Fruit fly (Drosophila melanogaster) whole organism, embryonic: ENCODE results near the gene CG32706.

Experiments
- Ada2b ChIP-seq: fragments of 200-800 bp; sonication (Bioruptor generic); IDR thresholded peaks from 2 replicates; pipeline ENCODE4 v1.3.6; 2022; ENCODE audit warnings: missing biosample characterization, missing genetic modification characterization
- CG11093 ChIP-seq: fragments of 200-800 bp; sonication (Bioruptor generic); IDR thresholded peaks from 3 replicates; pipeline ENCODE4 v1.3.6; 2022; ENCODE audit warnings: missing biosample characterization, missing genetic modification characterization
- CG12769 ChIP-seq: fragments of 200-800 bp; sonication (Bioruptor generic); optimal IDR thresholded peaks from 2 replicates; lab custom pipeline; 2019; ENCODE audit warnings: missing biosample characterization, mild to moderate bottlenecking, missing genetic modification characterization, moderate library complexity
- CG13287 ChIP-seq: fragments of 200-800 bp; sonication (Bioruptor generic); IDR thresholded peaks from 2 replicates; pipeline ENCODE4 v1.3.6; 2022; ENCODE audit warnings: missing biosample characterization, missing genetic modification characterization; ENCODE audit not compliant: partially characterized antibody
- CG13424 ChIP-seq: fragments of 200-800 bp; sonication (Bioruptor generic); optimal IDR thresholded peaks from 2 replicates; lab custom pipeline; 2019; ENCODE audit warnings: missing biosample characterization, mild to moderate bottlenecking, missing genetic modification characterization, moderate library complexity
- CG14014 ChIP-seq: fragments of 200-800 bp; sonication (Bioruptor generic); IDR thresholded peaks from 2 replicates; pipeline ENCODE4 v1.3.6; 2022; ENCODE audit warnings: missing biosample characterization, missing genetic modification characterization
- CG1792 ChIP-seq: fragments of 200-800 bp; sonication (Bioruptor generic); optimal IDR thresholded peaks from 2 replicates; lab custom pipeline; 2016; ENCODE audit warnings: missing biosample characterization, missing genetic modification characterization
- CG34376 ChIP-seq: fragments of 200-800 bp; sonication (Bioruptor generic); optimal IDR thresholded peaks from 2 replicates; lab custom pipeline; 2018; ENCODE audit warnings: missing biosample characterization, mild to moderate bottlenecking, missing genetic modification characterization
- CG4282 ChIP-seq: fragments of 200-800 bp; sonication (Bioruptor generic); optimal IDR thresholded peaks from 2 replicates; lab custom pipeline; 2016; ENCODE audit warnings: missing biosample characterization, missing genetic modification characterization
- CG6791 ChIP-seq: fragments of 200-800 bp; sonication (Bioruptor generic); IDR thresholded peaks from 3 replicates; pipeline ENCODE4 v1.3.6; 2022; ENCODE audit warnings: missing biosample characterization, missing genetic modification characterization; ENCODE audit not compliant: partially characterized antibody
- CG8281 ChIP-seq: fragments of 200-800 bp; sonication (Bioruptor generic); optimal IDR thresholded peaks from 2 replicates; lab custom pipeline; 2018; ENCODE audit warnings: missing biosample characterization, mild to moderate bottlenecking, missing genetic modification characterization, moderate library complexity
- CG8478 ChIP-seq: fragments of >200 bp; optimal IDR thresholded peaks from 2 replicates; lab custom pipeline; 2018
- CG8765 ChIP-seq: fragments of 200-800 bp; sonication (Bioruptor generic); IDR thresholded peaks from 2 replicates; pipeline ENCODE4 v1.3.6; 2022; ENCODE audit warnings: missing biosample characterization, missing genetic modification characterization
- CTCF ChIP-seq: fragments of 200-800 bp; sonication (Bioruptor generic); optimal IDR thresholded peaks from 2 replicates; lab custom pipeline; 2017; ENCODE audit warnings: missing biosample characterization, mild to moderate bottlenecking, missing genetic modification characterization, moderate library complexity
- D19A ChIP-seq: fragments of 200-800 bp; optimal IDR thresholded peaks from 3 replicates; lab custom pipeline; 2019; ENCODE audit warnings: missing biosample characterization, mild to moderate bottlenecking, missing genetic modification characterization, moderate library complexity
- Dek ChIP-seq: fragments of 200-800 bp; sonication (Bioruptor generic); optimal IDR thresholded peaks from 3 replicates; lab custom pipeline; 2019; ENCODE audit warnings: missing biosample characterization, mild to moderate bottlenecking, missing genetic modification characterization, moderate library complexity
- Dip3 ChIP-seq: fragments of 200-800 bp; sonication (Bioruptor generic); optimal IDR thresholded peaks from 3 replicates; lab custom pipeline; 2016; ENCODE audit warnings: missing biosample characterization, missing genetic modification characterization
- Dref ChIP-seq: fragments of 200-800 bp; sonication (Bioruptor generic); IDR thresholded peaks from 2 replicates; pipeline ENCODE4 v1.3.6; 2022; ENCODE audit warnings: missing biosample characterization, missing genetic modification characterization
- E2f2 ChIP-seq: fragments of 200-800 bp; sonication (Bioruptor generic); IDR thresholded peaks from 2 replicates; pipeline ENCODE4 v1.3.6; 2022; ENCODE audit warnings: missing biosample characterization, missing genetic modification characterization
- Fer1 ChIP-seq: fragments of 200-800 bp; sonication (Bioruptor generic); optimal IDR thresholded peaks from 2 replicates; lab custom pipeline; 2017; ENCODE audit warnings: missing biosample characterization, mild to moderate bottlenecking, missing genetic modification characterization
- Gug ChIP-seq: fragments of 200-800 bp; sonication (Bioruptor generic); IDR thresholded peaks from 4 replicates; pipeline ENCODE4 v1.3.6; 2022; ENCODE audit warnings: missing biosample characterization, missing genetic modification characterization
- H2.0 ChIP-seq: fragments of 200-800 bp; sonication (Bioruptor generic); IDR thresholded peaks from 2 replicates; pipeline ENCODE4 v1.3.6; 2022; ENCODE audit warnings: missing biosample characterization, missing genetic modification characterization
- HLHmδ ChIP-seq: fragments of 200-800 bp; sonication (Bioruptor generic); optimal IDR thresholded peaks from 2 replicates; lab custom pipeline; 2018; ENCODE audit warnings: missing biosample characterization, mild to moderate bottlenecking, missing genetic modification characterization, moderate library complexity
- Lpt ChIP-seq: fragments of >200 bp; optimal IDR thresholded peaks from 2 replicates; lab custom pipeline; 2018; ENCODE audit warnings: missing biosample characterization, missing genetic modification characterization
- MBD-R2 ChIP-seq: fragments of 200-800 bp; sonication (Bioruptor generic); IDR thresholded peaks from 2 replicates; pipeline ENCODE4 v1.3.6; 2022; ENCODE audit warnings: missing biosample characterization, missing genetic modification characterization
- Mes4 ChIP-seq: fragments of 200-800 bp; sonication (Bioruptor generic); optimal IDR thresholded peaks from 2 replicates; lab custom pipeline; 2016; ENCODE audit warnings: missing biosample characterization, missing genetic modification characterization
- NC2β ChIP-seq: fragments of 200-800 bp; sonication (Bioruptor generic); optimal IDR thresholded peaks from 2 replicates; lab custom pipeline; 2016; ENCODE audit warnings: missing biosample characterization, missing genetic modification characterization
- Nf-YA ChIP-seq: fragments of 200-800 bp; sonication (Bioruptor generic); IDR thresholded peaks from 2 replicates; pipeline ENCODE4 v1.3.6; 2022; ENCODE audit warnings: missing biosample characterization, missing genetic modification characterization
- Ssrp ChIP-seq: fragments of 200-800 bp; sonication (Bioruptor generic); optimal IDR thresholded peaks from 2 replicates; lab custom pipeline; 2018; ENCODE audit warnings: missing biosample characterization, mild to moderate bottlenecking, missing genetic modification characterization, moderate library complexity
- Tbp ChIP-seq: fragments of >200 bp; optimal IDR thresholded peaks from 2 replicates; lab custom pipeline; 2018; ENCODE audit warnings: missing biosample characterization, missing genetic modification characterization
- Vsx1 ChIP-seq: fragments of 200-800 bp; sonication (Bioruptor generic); optimal IDR thresholded peaks from 2 replicates; lab custom pipeline; 2017; ENCODE audit warnings: missing biosample characterization, mild to moderate bottlenecking, missing genetic modification characterization, missing genetic modification reagents
- ase ChIP-seq: fragments of 200-800 bp; sonication (Bioruptor generic); IDR thresholded peaks from 3 replicates; pipeline ENCODE4 v1.3.6; 2022; ENCODE audit warnings: missing biosample characterization, missing genetic modification characterization
- bbx ChIP-seq: fragments of 200-800 bp; sonication (Bioruptor generic); IDR thresholded peaks from 2 replicates; pipeline ENCODE4 v1.3.6; 2022; ENCODE audit warnings: missing biosample characterization, missing genetic modification characterization; ENCODE audit not compliant: partially characterized antibody
- cas ChIP-seq: fragments of 200-800 bp; sonication (Bioruptor generic); IDR thresholded peaks from 2 replicates; pipeline ENCODE4 v1.3.6; 2022; ENCODE audit warnings: missing biosample characterization, missing genetic modification characterization
- chinmo ChIP-seq: fragments of 200-800 bp; sonication (Bioruptor generic); IDR thresholded peaks from 4 replicates; pipeline ENCODE4 v1.3.6; 2022; ENCODE audit warnings: missing biosample characterization, missing genetic modification characterization; ENCODE audit not compliant: partially characterized antibody
- croc ChIP-seq: fragments of 200-800 bp; sonication (Bioruptor generic); conservative IDR thresholded peaks from 3 replicates; pipeline ENCODE4 v1.3.6; 2022; ENCODE audit warnings: missing biosample characterization, missing genetic modification characterization
- dpn ChIP-seq, 2 experiments: fragments of 200-800 bp; sonication (Bioruptor generic); optimal IDR thresholded peaks; 3 replicates each; lab custom pipeline; 2016; ENCODE audit warnings: missing biosample characterization in 2 of 2, missing genetic modification characterization in 2 of 2
- fd3F ChIP-seq: fragments of 200-800 bp; sonication (Bioruptor generic); optimal IDR thresholded peaks from 2 replicates; lab custom pipeline; 2018; ENCODE audit warnings: missing biosample characterization, mild to moderate bottlenecking, missing genetic modification characterization, moderate library complexity
- ftz-f1 ChIP-seq: fragments of 200-800 bp; sonication (Bioruptor generic); optimal IDR thresholded peaks from 2 replicates; lab custom pipeline; 2016; ENCODE audit warnings: missing biosample characterization, missing genetic modification characterization
- gce ChIP-seq: fragments of 200-800 bp; sonication (Bioruptor generic); IDR thresholded peaks from 3 replicates; pipeline ENCODE4 v1.3.6; 2022; ENCODE audit warnings: missing biosample characterization, missing genetic modification characterization
- grau ChIP-seq: fragments of 200-800 bp; optimal IDR thresholded peaks from 3 replicates; lab custom pipeline; 2019; ENCODE audit warnings: missing biosample characterization, mild to moderate bottlenecking, missing genetic modification characterization, moderate library complexity
- kah ChIP-seq: fragments of 200-800 bp; sonication (Bioruptor generic); optimal IDR thresholded peaks from 2 replicates; lab custom pipeline; 2018; ENCODE audit warnings: missing biosample characterization, mild to moderate bottlenecking, missing genetic modification characterization
- nerfin-2 ChIP-seq: fragments of 200-800 bp; sonication (Bioruptor generic); IDR thresholded peaks from 2 replicates; pipeline ENCODE4 v1.3.6; 2022; ENCODE audit warnings: missing biosample characterization, missing genetic modification characterization; ENCODE audit not compliant: partially characterized antibody
- pb ChIP-seq: fragments of 200-800 bp; sonication (Bioruptor generic); optimal IDR thresholded peaks from 3 replicates; lab custom pipeline; 2016; ENCODE audit warnings: missing biosample characterization, missing genetic modification characterization
- pita ChIP-seq: fragments of 200-800 bp; sonication (Bioruptor generic); optimal IDR thresholded peaks from 2 replicates; lab custom pipeline; 2017; ENCODE audit warnings: missing biosample characterization, mild to moderate bottlenecking, missing genetic modification characterization
- pros ChIP-seq: fragments of 200-800 bp; sonication (Bioruptor generic); optimal IDR thresholded peaks from 3 replicates; lab custom pipeline; 2019; ENCODE audit warnings: missing biosample characterization, mild to moderate bottlenecking, missing genetic modification characterization, moderate library complexity
- pum ChIP-seq: fragments of 200-800 bp; sonication (Bioruptor generic); optimal IDR thresholded peaks from 2 replicates; lab custom pipeline; 2016; ENCODE audit warnings: missing biosample characterization, missing genetic modification characterization
- sens-2 ChIP-seq: fragments of 200-800 bp; sonication (Bioruptor generic); IDR thresholded peaks from 2 replicates; pipeline ENCODE4 v1.3.6; 2022; ENCODE audit warnings: missing biosample characterization, missing genetic modification characterization
- trh ChIP-seq: fragments of 200-800 bp; sonication (Bioruptor generic); optimal IDR thresholded peaks from 2 replicates; lab custom pipeline; 2016; ENCODE audit warnings: missing biosample characterization, missing genetic modification characterization
- wek ChIP-seq: fragments of 200-800 bp; sonication (Bioruptor generic); optimal IDR thresholded peaks from 3 replicates; lab custom pipeline; 2018; ENCODE audit warnings: missing biosample characterization, mild to moderate bottlenecking, missing genetic modification characterization, moderate library complexity
- zfh2 ChIP-seq: fragments of 200-800 bp; sonication (Bioruptor generic); optimal IDR thresholded peaks from 2 replicates; lab custom pipeline; 2016; ENCODE audit warnings: missing biosample characterization, missing genetic modification characterization

Gene CG32706

DNA sequence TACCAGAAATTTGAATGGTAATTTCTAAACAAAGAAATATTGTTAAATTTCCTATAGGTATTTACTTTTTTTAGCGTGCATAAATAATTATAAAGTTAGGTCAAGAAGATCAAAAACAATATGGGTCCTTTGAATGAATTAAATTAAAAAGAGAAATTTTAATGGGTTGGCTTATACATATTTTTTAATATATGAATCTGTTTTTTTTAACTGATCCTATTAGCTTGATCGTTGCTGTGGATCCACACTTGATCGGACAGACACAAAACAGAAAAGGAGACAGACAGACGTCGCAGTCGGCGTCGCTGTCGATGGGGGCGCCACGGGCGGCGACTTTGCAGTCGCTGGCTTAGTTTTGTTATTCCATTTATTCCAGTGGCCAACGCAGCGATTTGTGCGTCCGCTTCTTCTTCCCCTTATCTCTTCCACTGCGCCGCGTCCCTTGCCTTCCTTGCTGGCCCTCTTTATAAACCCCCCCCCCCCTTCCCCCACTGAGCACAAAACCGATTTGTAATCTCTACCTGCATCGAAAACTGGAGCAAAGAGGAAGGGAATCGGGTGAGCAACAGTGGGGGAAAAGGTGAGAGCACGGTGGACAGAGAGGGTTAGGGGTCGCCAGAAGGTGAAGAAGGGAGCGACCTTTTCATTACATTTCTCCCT, 39.1 kb upstream of the CG32706 start (continued):
- peak; percentile 31 for TF ChIP-seq kah (GFP tag; lab: Kevin White, UChicago)
- no peak for TF ChIP-seq ase (GFP tag; lab: Robert Waterston, UW)
- TF ChIP-seq MBD-R2 (GFP tag; lab: Robert Waterston, UW) = no peak
- no peak for TF ChIP-seq CG13287 (GFP tag; lab: Robert Waterston, UW)
- no peak for TF ChIP-seq nerfin-2 (GFP tag; lab: Robert Waterston, UW)
- TF ChIP-seq Mes4 (GFP tag; lab: Kevin White, UChicago) = peak; percentile 28
- TF ChIP-seq grau (tag; lab: Kevin White, UChicago) = peak; percentile 79
- no peak for TF ChIP-seq fd3F
- no peak for TF ChIP-seq gce (GFP tag; lab: Robert Waterston, UW)
- no peak for TF ChIP-seq CG34376
- peak; percentile 50 for TF ChIP-seq Vsx1 (GFP tag; lab: Kevin White, UChicago)
- peak; percentile 36 for TF ChIP-seq Dek (tag; lab: Kevin White, UChicago)
- peak; percentile 33 for TF ChIP-seq CG12769 (tag; lab: Kevin White, UChicago)
- TF ChIP-seq chinmo (GFP tag; lab: Robert Waterston, UW) = no peak
- TF ChIP-seq CG8281 (tag; lab: Kevin White, UChicago) = peak; percentile 48
- peak; percentile 35 for TF ChIP-seq CTCF (GFP tag; lab: Kevin White, UChicago)
- no peak for TF ChIP-seq CG8765 (GFP tag; lab: Robert Waterston, UW)
- TF ChIP-seq NC2β (GFP tag; lab: Kevin White, UChicago) = peak; percentile 6
- TF ChIP-seq CG13424 (tag; lab: Kevin White, UChicago) = peak; percentile 82
- TF ChIP-seq Fer1 (GFP tag; lab: Kevin White, UChicago) = no peak
- TF ChIP-seq sens-2 (GFP tag; lab: Robert Waterston, UW) = 0 out of 2 replicates have a peak, but pooled peaks have one; percentile 35
- TF ChIP-seq dpn (GFP tag; optimal IDR thresholded peaks at IDR 0.05; lab: Kevin White, UChicago) = peak in 1 of 2 experiments; percentile 50
- TF ChIP-seq CG14014 = peak; percentile 42; the same call in 1 of the 2 replicates
- TF ChIP-seq Ada2b (GFP tag; lab: Robert Waterston, UW) = no peak
- TF ChIP-seq trh = no peak
- peak; percentile 44; the same call in 1 of the 3 replicates for TF ChIP-seq CG11093 (GFP tag; lab: Robert Waterston, UW)
- no peak for TF ChIP-seq cas
- TF ChIP-seq D19A (tag; lab: Kevin White, UChicago) = peak; percentile 81
- TF ChIP-seq zfh2 (GFP tag; lab: Kevin White, UChicago) = no peak
- TF ChIP-seq croc (GFP tag; lab: Robert Waterston, UW) = peak; percentile 60; the same call in 2 of the 3 replicates
- no peak for TF ChIP-seq pita (GFP tag; lab: Kevin White, UChicago)
- TF ChIP-seq Lpt = no peak
- TF ChIP-seq HLHmδ (GFP tag; lab: Kevin White, UChicago) = no peak
- TF ChIP-seq wek = no peak
- TF ChIP-seq CG4282 (GFP tag; lab: Kevin White, UChicago) = no peak
- TF ChIP-seq CG6791 (GFP tag; lab: Robert Waterston, UW) = no peak
- peak; percentile 39 for TF ChIP-seq pum
- no peak for TF ChIP-seq CG8478 (lab: Kevin White, UChicago)
- TF ChIP-seq pros = peak; percentile 98
- no peak for TF ChIP-seq CG1792
- TF ChIP-seq Gug (GFP tag; lab: Robert Waterston, UW) = no peak
- 0 out of 2 replicates have a peak, but pooled peaks have one; percentile 5 for TF ChIP-seq H2.0 (GFP tag; lab: Robert Waterston, UW)
- TF ChIP-seq Dref (GFP tag; lab: Robert Waterston, UW) = no peak
- TF ChIP-seq bbx (GFP tag; lab: Robert Waterston, UW) = no peak
- no peak for TF ChIP-seq E2f2 (GFP tag; lab: Robert Waterston, UW)
- TF ChIP-seq Dip3 (GFP tag; lab: Kevin White, UChicago) = no peak
- no peak for TF ChIP-seq Nf-YA
- no peak for TF ChIP-seq pb (GFP tag; lab: Kevin White, UChicago)
- TF ChIP-seq Ssrp (tag; lab: Kevin White, UChicago) = peak; percentile 82
- TF ChIP-seq Tbp (GFP tag; lab: Kevin White, UChicago) = no peak
- TF ChIP-seq ftz-f1 (GFP tag; lab: Kevin White, UChicago) = no peak
